Worm (Caenorhabditis elegans) whole organism, young adult: Measurements from ENCODE around the gene sdz-8.

Experiments
- F39B2.1 ChIP-seq: fragments of 200-800 bp; sonication (Bioruptor generic); IDR thresholded peaks from 2 replicates; pipeline ENCODE4 v1.3.6; 2022; ENCODE audit warnings: missing genetic modification reagents, missing genetic modification characterization, missing compliant biosample characterization
- F52B5.7 ChIP-seq: sonication (generic microtip); optimal IDR thresholded peaks from 2 replicates; lab custom pipeline; 2016; ENCODE audit warnings: mild to moderate bottlenecking, missing genetic modification characterization, missing compliant biosample characterization
- K11D2.4 ChIP-seq: fragments of 200-800 bp; sonication (Bioruptor generic); IDR thresholded peaks from 2 replicates; pipeline ENCODE4 v1.3.6; 2022; ENCODE audit warnings: missing genetic modification reagents, missing genetic modification characterization, missing compliant biosample characterization
- T07F8.4 ChIP-seq: sonication (generic microtip); optimal IDR thresholded peaks from 2 replicates; lab custom pipeline; 2016; ENCODE audit warnings: mild to moderate bottlenecking, missing genetic modification characterization, moderate library complexity, missing compliant biosample characterization
- Y53F4B.3 ChIP-seq: fragments of 200-800 bp; sonication (Bioruptor generic); IDR thresholded peaks from 2 replicates; pipeline ENCODE4 v1.3.6; 2022; ENCODE audit warnings: missing genetic modification reagents, missing genetic modification characterization, missing compliant biosample characterization
- Y53G8AR.9 ChIP-seq: fragments of 200-800 bp; sonication (Bioruptor generic); conservative IDR thresholded peaks from 2 replicates; pipeline ENCODE4 v1.3.6; 2022; ENCODE audit warnings: missing genetic modification reagents, missing genetic modification characterization, missing compliant biosample characterization
- akir-1 ChIP-seq: fragments of 200-800 bp; sonication (Bioruptor generic); optimal IDR thresholded peaks from 2 replicates; lab custom pipeline; 2018; ENCODE audit warnings: mild to moderate bottlenecking, missing genetic modification characterization, moderate library complexity, missing compliant biosample characterization
- ama-1 ChIP-seq, 3 experiments: fragments of 150-350 bp in 1 of 3; sonication (generic microtip) in 2 of 3; optimal IDR thresholded peaks; 2 replicates each; lab custom pipeline; 2014 to 2018; ENCODE audit warnings: missing biosample characterization in 2 of 3, missing genetic modification characterization in 2 of 3, missing genetic modification reagents in 2 of 3
- aptf-2 ChIP-seq: fragments of 200-800 bp; sonication (Bioruptor generic); conservative IDR thresholded peaks from 2 replicates; pipeline ENCODE4 v1.3.6; 2022; ENCODE audit warnings: missing genetic modification reagents, missing genetic modification characterization, missing compliant biosample characterization
- attf-3 ChIP-seq: fragments of 200-800 bp; sonication (Bioruptor generic); conservative IDR thresholded peaks from 2 replicates; pipeline ENCODE4 v1.3.6; 2022; ENCODE audit warnings: missing genetic modification reagents, missing genetic modification characterization, missing compliant biosample characterization
- bed-1 ChIP-seq: fragments of 200-800 bp; sonication (Bioruptor generic); IDR thresholded peaks from 2 replicates; pipeline ENCODE4 v1.3.6; 2022; ENCODE audit warnings: missing genetic modification reagents, missing genetic modification characterization, missing compliant biosample characterization
- cebp-1 ChIP-seq, 2 experiments: fragments of 200-800 bp in 1 of 2; sonication (Bioruptor generic) in 1 of 2; sonication (generic microtip) in 1 of 2; IDR thresholded peaks in 1 of 2; optimal IDR thresholded peaks in 1 of 2; 2 replicates each; pipeline versions ENCODE4 v1.3.6 to Lab custom; 2017 to 2022; ENCODE audit warnings: missing compliant biosample characterization in 2 of 2, missing genetic modification characterization in 2 of 2, mild to moderate bottlenecking in 1 of 2, missing genetic modification reagents in 1 of 2, moderate library complexity in 1 of 2
- cebp-2 ChIP-seq: fragments of 200-800 bp; sonication (Bioruptor generic); IDR thresholded peaks from 2 replicates; pipeline ENCODE4 v1.3.6; 2022; ENCODE audit warnings: missing genetic modification characterization, missing compliant biosample characterization
- ceh-100 ChIP-seq: fragments of 200-800 bp; sonication (Bioruptor generic); IDR thresholded peaks from 2 replicates; pipeline ENCODE4 v1.3.6; 2022; ENCODE audit warnings: missing genetic modification reagents, missing genetic modification characterization, missing compliant biosample characterization
- ceh-40 ChIP-seq: fragments of 200-800 bp; sonication (Bioruptor generic); IDR thresholded peaks from 2 replicates; pipeline ENCODE4 v1.3.6; 2022; ENCODE audit warnings: missing genetic modification characterization, missing compliant biosample characterization
- ceh-79 ChIP-seq: sonication (generic microtip); optimal IDR thresholded peaks from 2 replicates; lab custom pipeline; 2017; ENCODE audit warnings: mild to moderate bottlenecking, missing genetic modification characterization, missing compliant biosample characterization
- chd-7 ChIP-seq: sonication (generic microtip); optimal IDR thresholded peaks from 2 replicates; lab custom pipeline; 2016; ENCODE audit warnings: mild to moderate bottlenecking, missing genetic modification characterization, moderate library complexity, missing compliant biosample characterization
- fkh-3 ChIP-seq: sonication (generic microtip); optimal IDR thresholded peaks from 2 replicates; lab custom pipeline; 2016; ENCODE audit warnings: mild to moderate bottlenecking, missing genetic modification characterization, missing compliant biosample characterization
- gei-17 ChIP-seq: fragments of 200-800 bp; sonication (Bioruptor generic); optimal IDR thresholded peaks from 2 replicates; lab custom pipeline; 2018; ENCODE audit warnings: mild to moderate bottlenecking, missing genetic modification characterization, missing compliant biosample characterization
- hsf-1 ChIP-seq: fragments of 200-800 bp; sonication (Bioruptor generic); IDR thresholded peaks from 2 replicates; pipeline ENCODE4 v1.3.6; 2022; ENCODE audit warnings: missing genetic modification reagents, missing genetic modification characterization, missing compliant biosample characterization
- let-607 ChIP-seq, 2 experiments: fragments of 200-800 bp in 1 of 2; sonication (Bioruptor generic) in 1 of 2; sonication (generic microtip) in 1 of 2; optimal IDR thresholded peaks; 2 replicates each; lab custom pipeline; 2016 to 2018; ENCODE audit warnings: mild to moderate bottlenecking in 2 of 2, missing compliant biosample characterization in 2 of 2, missing genetic modification characterization in 2 of 2, moderate library complexity in 2 of 2, missing genotype in 1 of 2
- lin-26 ChIP-seq: fragments of 200-800 bp; sonication (Bioruptor generic); IDR thresholded peaks from 2 replicates; pipeline ENCODE4 v1.3.6; 2022; ENCODE audit warnings: missing genetic modification reagents, missing genetic modification characterization, missing compliant biosample characterization
- lin-54 ChIP-seq: fragments of 200-800 bp; sonication (Bioruptor generic); optimal IDR thresholded peaks from 2 replicates; lab custom pipeline; 2018; ENCODE audit warnings: mild to moderate bottlenecking, missing genetic modification characterization, missing compliant biosample characterization
- lsy-27 ChIP-seq: sonication (generic microtip); optimal IDR thresholded peaks from 2 replicates; lab custom pipeline; 2017; ENCODE audit warnings: missing genetic modification characterization, mild to moderate bottlenecking, missing compliant biosample characterization, antibody characterized with exemption, missing genotype, borderline replicate concordance; ENCODE audit not compliant: insufficient read depth
- madf-3 ChIP-seq: fragments of 200-800 bp; sonication (Bioruptor generic); IDR thresholded peaks from 2 replicates; pipeline ENCODE4 v1.3.6; 2022; ENCODE audit warnings: missing genetic modification reagents, missing genetic modification characterization, missing compliant biosample characterization
- madf-8 ChIP-seq: fragments of 200-800 bp; sonication (Bioruptor generic); conservative IDR thresholded peaks from 2 replicates; pipeline ENCODE4 v1.3.6; 2022; ENCODE audit warnings: missing genetic modification reagents, missing genetic modification characterization, missing compliant biosample characterization
- nfya-1 ChIP-seq: sonication (generic microtip); optimal IDR thresholded peaks from 2 replicates; lab custom pipeline; 2017; ENCODE audit warnings: antibody characterized with exemption, missing compliant biosample characterization, missing genetic modification characterization, borderline replicate concordance; ENCODE audit not compliant: insufficient read depth
- nhr-80 ChIP-seq: sonication (generic microtip); optimal IDR thresholded peaks from 2 replicates; lab custom pipeline; 2016; ENCODE audit warnings: missing genetic modification characterization, missing compliant biosample characterization
- pbrm-1 ChIP-seq: fragments of 200-800 bp; sonication (Bioruptor generic); IDR thresholded peaks from 2 replicates; pipeline ENCODE4 v1.3.6; 2022; ENCODE audit warnings: missing genetic modification reagents, missing genetic modification characterization, missing compliant biosample characterization
- repo-1 ChIP-seq: sonication (generic microtip); optimal IDR thresholded peaks from 2 replicates; lab custom pipeline; 2017; ENCODE audit warnings: mild to moderate bottlenecking, missing genetic modification characterization, missing compliant biosample characterization
- sdz-38 ChIP-seq: sonication (generic microtip); optimal IDR thresholded peaks from 2 replicates; lab custom pipeline; 2016; ENCODE audit warnings: missing genotype, missing genetic modification characterization, missing compliant biosample characterization
- somi-1 ChIP-seq: fragments of 200-800 bp; sonication (Bioruptor generic); optimal IDR thresholded peaks from 2 replicates; lab custom pipeline; 2018; ENCODE audit warnings: mild to moderate bottlenecking, missing genetic modification characterization, missing compliant biosample characterization
- sptf-2 ChIP-seq: fragments of 200-800 bp; sonication (Bioruptor generic); optimal IDR thresholded peaks from 2 replicates; lab custom pipeline; 2018; ENCODE audit warnings: mild to moderate bottlenecking, missing genetic modification characterization, missing compliant biosample characterization
- tbx-9 ChIP-seq: sonication (generic microtip); optimal IDR thresholded peaks from 2 replicates; lab custom pipeline; 2016; ENCODE audit warnings: borderline replicate concordance, missing genetic modification characterization, inconsistent platforms, missing compliant biosample characterization
- unc-62 ChIP-seq: fragments of 150-350 bp; optimal IDR thresholded peaks from 2 replicates; lab custom pipeline; 2014; ENCODE audit warnings: missing biosample characterization, missing genetic modification reagents, missing genetic modification characterization
- zim-3 ChIP-seq: sonication (generic microtip); optimal IDR thresholded peaks from 2 replicates; lab custom pipeline; 2017; ENCODE audit warnings: mild to moderate bottlenecking, missing genetic modification characterization, moderate library complexity, missing compliant biosample characterization
- ztf-18 ChIP-seq: sonication (generic microtip); optimal IDR thresholded peaks from 2 replicates; lab custom pipeline; 2016; ENCODE audit warnings: missing genotype, mild to moderate bottlenecking, missing genetic modification characterization, missing compliant biosample characterization
- ztf-25 ChIP-seq: fragments of 200-800 bp; sonication (Bioruptor generic); IDR thresholded peaks from 2 replicates; pipeline ENCODE4 v1.3.6; 2022; ENCODE audit warnings: missing genetic modification reagents, missing genetic modification characterization, missing compliant biosample characterization
- ztf-28 ChIP-seq: fragments of 200-800 bp; sonication (Bioruptor generic); IDR thresholded peaks from 2 replicates; pipeline ENCODE4 v1.3.6; 2022; ENCODE audit warnings: missing genetic modification reagents, missing genetic modification characterization, missing compliant biosample characterization

sdz-8 gene

ce11 chrV:11545227-11545626, 29.2 kb upstream of the sdz-8 start, which contains the start of gene F38B7.10:
TSS of gene F38B7.10 (plus strand) at chrV:11545527.
- TF ChIP-seq hsf-1 (GFP tag; lab: Robert Waterston, UW) (no peak), madf-8 (no peak)

- TF ChIP-seq nfya-1 (tag; lab: Kevin White, UChicago) (no peak), pbrm-1 (GFP tag; lab: Robert Waterston, UW) (0 out of 2 replicates have a peak, but pooled peaks have one; percentile 15)
These were observed 27.6 kb upstream of the sdz-8 start, which contains the start of gene F38B7.2 for ce11 chrV:11543564-11543963. TSS of gene F38B7.2 (plus strand) at chrV:11543963.

ce11 chrV:11541284-11541683, 25.3 kb upstream of the sdz-8 start:
- TF ChIP-seq chd-7 (tag; lab: Kevin White, UChicago) (peak; percentile 44), ceh-40 (GFP tag; lab: Robert Waterston, UW) (no peak), repo-1 (no peak), ztf-18 (no peak), aptf-2 (GFP tag; lab: Robert Waterston, UW) (0 out of 2 replicates have a peak, but pooled peaks have one; percentile 7), sptf-2 (GFP tag; lab: Kevin White, UChicago) (no peak), madf-3 (0 out of 2 replicates have a peak, but pooled peaks have one; percentile 38), K11D2.4 (peak; percentile 43; the same call in 1 of the 2 replicates), ceh-79 (tag; lab: Kevin White, UChicago) (peak; percentile 6), ztf-25 (GFP tag; lab: Robert Waterston, UW) (peak; percentile 67; the same call in 1 of the 2 replicates), bed-1 (0 out of 2 replicates have a peak, but pooled peaks have one; percentile 46), attf-3 (GFP tag; lab: Robert Waterston, UW) (0 out of 2 replicates have a peak, but pooled peaks have one; percentile 32), Y53G8AR.9 (GFP tag; lab: Robert Waterston, UW) (0 out of 2 replicates have a peak, but pooled peaks have one; percentile 21), hsf-1 (GFP tag; lab: Robert Waterston, UW) (no peak), cebp-1 (GFP tag; IDR thresholded peaks at IDR 0.05; lab: Robert Waterston, UW) (peak; percentile 37; the same call in 1 of the 2 replicates), cebp-1 (tag; optimal IDR thresholded peaks at IDR 0.05; lab: Kevin White, UChicago) (peak; percentile 68), zim-3 (tag; lab: Kevin White, UChicago) (no peak), lin-26 (no peak), let-607 (tag; optimal IDR thresholded peaks at IDR 0.05; lab: Kevin White, UChicago) (peak in 1 of 2 experiments; percentile 20), ceh-100 (peak; percentile 19; the same call in 1 of the 2 replicates), gei-17 (GFP tag; lab: Kevin White, UChicago) (peak; percentile 3), F52B5.7 (peak; percentile 76), somi-1 (GFP tag; lab: Kevin White, UChicago) (peak; percentile 30), ztf-28 (0 out of 2 replicates have a peak, but pooled peaks have one; percentile 54), Y53F4B.3 (GFP tag; lab: Robert Waterston, UW) (0 out of 2 replicates have a peak, but pooled peaks have one; percentile 34), nhr-80 (no peak), tbx-9 (no peak)

ce11 chrV:11539502-11539901, 23.5 kb upstream of the sdz-8 start:
- TF ChIP-seq unc-62 (GFP tag; lab: Kevin White, UChicago): no peak
- TF ChIP-seq ama-1 (optimal IDR thresholded peaks at IDR 0.05; lab: Kevin White, UChicago): no peak
- TF ChIP-seq ama-1 (GFP tag; optimal IDR thresholded peaks at IDR 0.05; lab: Kevin White, UChicago): no peak
- no peak for TF ChIP-seq lin-54 (GFP tag; lab: Kevin White, UChicago)
- TF ChIP-seq sdz-38 (tag; lab: Kevin White, UChicago): no peak
- no peak for TF ChIP-seq F39B2.1 (GFP tag; lab: Robert Waterston, UW)
- TF ChIP-seq tbx-9: no peak
- no peak for TF ChIP-seq Y53G8AR.9 (GFP tag; lab: Robert Waterston, UW)
- no peak for TF ChIP-seq akir-1 (GFP tag; lab: Kevin White, UChicago)
- no peak for TF ChIP-seq cebp-2
- no peak for TF ChIP-seq T07F8.4 (tag; lab: Kevin White, UChicago)
- no peak for TF ChIP-seq fkh-3 (tag; lab: Kevin White, UChicago)
- TF ChIP-seq lsy-27 (tag; lab: Kevin White, UChicago): no peak
- TF ChIP-seq, all 124 proteins: peak for 0
